Fruit fly (Drosophila melanogaster) whole organism, prepupa: Measurements from ENCODE around the gene CG17959.

Source experiments
- CG8632 ChIP-seq: fragments of 200-800 bp; sonication (Bioruptor generic); optimal IDR thresholded peaks from 3 replicates; lab custom pipeline; 2016; ENCODE audit warnings: missing biosample characterization, missing genetic modification characterization
- Ets21C ChIP-seq: fragments of 200-800 bp; sonication (Bioruptor generic); optimal IDR thresholded peaks from 3 replicates; lab custom pipeline; 2016; ENCODE audit warnings: missing biosample characterization, missing genetic modification characterization
- Sox14 ChIP-seq: fragments of 200-800 bp; sonication (Bioruptor generic); optimal IDR thresholded peaks from 3 replicates; lab custom pipeline; 2016; ENCODE audit warnings: missing biosample characterization, missing genetic modification characterization
- salr ChIP-seq, 2 experiments: fragments of 200-800 bp; sonication (Bioruptor generic); optimal IDR thresholded peaks; 3 replicates each; lab custom pipeline; 2016 to 2018; ENCODE audit warnings: missing biosample characterization in 2 of 2, missing genetic modification characterization in 2 of 2, mild to moderate bottlenecking in 1 of 2

DNA sequence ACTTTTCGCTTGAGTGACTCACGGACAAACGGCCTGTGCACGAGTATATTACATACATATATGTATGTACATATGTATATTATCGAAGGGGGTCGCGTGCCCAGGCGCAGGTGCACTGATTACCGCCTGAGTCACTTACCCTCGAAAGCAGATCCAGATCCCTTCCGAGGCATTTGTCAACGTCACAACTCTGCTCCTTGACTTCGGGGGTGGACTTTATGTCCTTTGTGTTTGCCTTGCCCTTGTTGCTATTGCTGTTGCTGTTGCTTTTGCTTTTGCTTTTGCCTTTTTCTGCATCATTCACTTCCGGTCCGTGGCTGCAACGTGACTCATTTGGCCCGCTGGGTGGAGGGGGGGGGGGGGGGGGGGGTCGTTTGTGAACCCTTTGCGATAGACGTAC lies 40.4 kb downstream of the CG17959 start:
- TF ChIP-seq Ets21C (GFP tag; lab: Kevin White, UChicago) (no peak), Sox14 (GFP tag; lab: Kevin White, UChicago) (no peak), salr (GFP tag; optimal IDR thresholded peaks at IDR 0.05; lab: Kevin White, UChicago) (no peak), CG8632 (no peak)
